Worm (Caenorhabditis elegans): Measurements from ENCODE around the gene Y81B9A.3.
A peak's percentile ranks its signal among the peaks of the same experiment; 100 is the strongest.

Gene Y81B9A.3

ce11 chrX:9146953-9147352 lies 35.3 kb upstream of the Y81B9A.3 start (continued):
- TF ChIP-seq T26A8.4 (GFP tag; IDR thresholded peaks at IDR 0.05) = no peak
- no peak for TF ChIP-seq madf-9 (GFP tag; conservative IDR thresholded peaks at IDR 0.05)
- no peak for TF ChIP-seq T20F7.1 (GFP tag; optimal IDR thresholded peaks at IDR 0.05)
- TF ChIP-seq mes-2 (tag; optimal IDR thresholded peaks at IDR 0.05; ENCODE audit: poor library complexity, severe bottlenecking) = no peak
- TF ChIP-seq mxl-3 (GFP tag; optimal IDR thresholded peaks at IDR 0.05) = peak; percentile 32
- TF ChIP-seq tra-1 (GFP tag; IDR thresholded peaks at IDR 0.05) = peak; percentile 72
- no peak for TF ChIP-seq daf-8 (GFP tag; IDR thresholded peaks at IDR 0.05)
- TF ChIP-seq dmd-8 (GFP tag; IDR thresholded peaks at IDR 0.05) = no peak
- no peak for TF ChIP-seq nhr-76 (tag; optimal IDR thresholded peaks at IDR 0.05)
- peak; percentile 68 for TF ChIP-seq hlh-11 (tag; optimal IDR thresholded peaks at IDR 0.05)
- TF ChIP-seq Y48G9A.11 (GFP tag; IDR thresholded peaks at IDR 0.05) = no peak
- TF ChIP-seq pha-4 (GFP tag; IDR thresholded peaks at IDR 0.05) = no peak
- TF ChIP-seq pha-4 (tag; optimal IDR thresholded peaks at IDR 0.05) = no peak
- TF ChIP-seq unc-62 (GFP tag; optimal IDR thresholded peaks at IDR 0.05 in 1 of 2) = peak in 1 of 2 experiments; percentile 27
- TF ChIP-seq unc-62 (tag; optimal IDR thresholded peaks at IDR 0.05) = no peak
- no peak for TF ChIP-seq mep-1 (tag; optimal IDR thresholded peaks at IDR 0.05)
- no peak for TF ChIP-seq Y75B8A.6 (GFP tag; IDR thresholded peaks at IDR 0.05)
- no peak for TF ChIP-seq zip-11 (GFP tag; IDR thresholded peaks at IDR 0.05)
- no peak for TF ChIP-seq F10B5.3 (tag; optimal IDR thresholded peaks at IDR 0.05)
- TF ChIP-seq sdz-12 (GFP tag; optimal IDR thresholded peaks at IDR 0.05) = no peak
- TF ChIP-seq lin-15B (tag; optimal IDR thresholded peaks at IDR 0.05) = no peak
- no peak for TF ChIP-seq D1046.2 (GFP tag; IDR thresholded peaks at IDR 0.05)
- TF ChIP-seq mdt-29 (GFP tag; IDR thresholded peaks at IDR 0.05) = no peak
- no peak for TF ChIP-seq dpl-1 (GFP tag; optimal IDR thresholded peaks at IDR 0.05)
- no peak for TF ChIP-seq zfp-3 (GFP tag; conservative IDR thresholded peaks at IDR 0.05)
- TF ChIP-seq hif-1 (tag; optimal IDR thresholded peaks at IDR 0.05) = no peak
- TF ChIP-seq ces-1 (GFP tag; optimal IDR thresholded peaks at IDR 0.05) = no peak
- TF ChIP-seq php-3 (GFP tag; IDR thresholded peaks at IDR 0.05) = no peak
- no peak for TF ChIP-seq daf-19 (GFP tag; conservative IDR thresholded peaks at IDR 0.05)
- TF ChIP-seq lir-3 (tag; optimal IDR thresholded peaks at IDR 0.05) = no peak
- no peak for TF ChIP-seq fos-1 (tag; optimal IDR thresholded peaks at IDR 0.05)
- TF ChIP-seq F49E8.2 (tag; optimal IDR thresholded peaks at IDR 0.05; ENCODE audit: borderline replicate concordance) = no peak
- TF ChIP-seq fkh-10 (GFP tag; optimal IDR thresholded peaks at IDR 0.05) = no peak
- no peak for TF ChIP-seq egl-27 (tag; optimal IDR thresholded peaks at IDR 0.05)
- no peak for TF ChIP-seq ceh-44 (GFP tag; IDR thresholded peaks at IDR 0.05)
- no peak for TF ChIP-seq zip-2 (tag; optimal IDR thresholded peaks at IDR 0.05)
- no peak for TF ChIP-seq dmd-9 (GFP tag; IDR thresholded peaks at IDR 0.05)
- no peak for TF ChIP-seq nhr-42 (GFP tag; IDR thresholded peaks at IDR 0.05)
- TF ChIP-seq unc-130 (GFP tag; optimal IDR thresholded peaks at IDR 0.05) = no peak
- peak in 1 of 2 experiments; percentile 39 for TF ChIP-seq lsy-2 (tag; optimal IDR thresholded peaks at IDR 0.05)
- peak; percentile 57 for TF ChIP-seq cey-2 (tag; optimal IDR thresholded peaks at IDR 0.05; ENCODE audit: borderline replicate concordance, insufficient read depth)
- TF ChIP-seq madf-5 (GFP tag; IDR thresholded peaks at IDR 0.05) = no peak
- TF ChIP-seq rbr-2 (tag; optimal IDR thresholded peaks at IDR 0.05) = no peak
- TF ChIP-seq saeg-2 (GFP tag; IDR thresholded peaks at IDR 0.05) = no peak
- peak; percentile 3 for TF ChIP-seq dve-1 (tag; optimal IDR thresholded peaks at IDR 0.05; ENCODE audit: insufficient read depth)
- no peak for TF ChIP-seq ceh-28 (tag; optimal IDR thresholded peaks at IDR 0.05)
- no peak for TF ChIP-seq ctbp-1 (GFP tag; IDR thresholded peaks at IDR 0.05)
- no peak for TF ChIP-seq pqm-1 (tag; optimal IDR thresholded peaks at IDR 0.05)
- TF ChIP-seq snpc-4 (tag; optimal IDR thresholded peaks at IDR 0.05) = no peak
- TF ChIP-seq zfp-2 (tag; optimal IDR thresholded peaks at IDR 0.05) = no peak
- no peak for TF ChIP-seq nhr-6 (tag; optimal IDR thresholded peaks at IDR 0.05)
- peak; percentile 42; the same call in 1 of the 2 replicates for TF ChIP-seq ceh-20 (GFP tag; IDR thresholded peaks at IDR 0.05)
